Fruit fly (Drosophila melanogaster): Measurements from ENCODE around the gene Yp3.

Gene Yp3

DNA sequence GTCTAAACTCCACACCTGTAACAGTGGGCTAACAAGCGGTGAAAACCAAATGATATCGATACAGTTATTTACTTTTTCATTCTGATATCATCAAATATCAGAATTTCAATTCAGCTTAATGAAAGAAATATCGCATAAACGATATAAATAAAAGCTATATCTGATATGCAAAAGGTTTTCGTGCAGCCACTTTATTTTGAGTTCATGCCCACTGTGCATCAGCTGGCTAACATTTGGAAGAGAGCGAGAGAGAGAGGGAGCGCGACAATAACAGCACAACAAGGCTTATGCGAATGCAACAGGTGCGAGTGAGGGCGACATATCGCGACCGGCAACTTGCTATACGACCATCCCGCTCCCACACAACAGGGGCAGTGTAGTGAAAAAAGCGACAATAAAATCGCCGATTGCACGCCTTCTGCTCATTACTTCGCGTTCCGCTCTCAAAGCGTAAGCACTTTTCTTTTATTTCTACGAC is 19.9 kb upstream of the Yp3 start, which contains the start of gene CG11151 (continued):
- TF ChIP-seq Poxn (GFP tag; IDR thresholded peaks at IDR 0.05) (peak; percentile 86), CG10274 (GFP tag; optimal IDR thresholded peaks at IDR 0.05) (peak; percentile 86), Fer2 (tag; optimal IDR thresholded peaks at IDR 0.05) (peak; percentile 93), jing (GFP tag; optimal IDR thresholded peaks at IDR 0.05) (peak; percentile 94), CG10979 (tag; optimal IDR thresholded peaks at IDR 0.05) (peak; percentile 96), gro (GFP tag; optimal IDR thresholded peaks at IDR 0.05) (peak; percentile 97), MESR4 (GFP tag; optimal IDR thresholded peaks at IDR 0.05) (peak; percentile 51), CG7928 (GFP tag; optimal IDR thresholded peaks at IDR 0.05) (peak; percentile 77), NC2α (GFP tag; optimal IDR thresholded peaks at IDR 0.05) (peak; percentile 96), emc (GFP tag; optimal IDR thresholded peaks at IDR 0.05) (peak; percentile 88), CG2116 (GFP tag; optimal IDR thresholded peaks at IDR 0.05) (peak; percentile 81), sqz (GFP tag; optimal IDR thresholded peaks at IDR 0.05) (peak; percentile 93), CG3163 (GFP tag; optimal IDR thresholded peaks at IDR 0.05) (peak; percentile 88), Atf3 (GFP tag; optimal IDR thresholded peaks at IDR 0.05) (peak; percentile 95), Deaf1 (tag; optimal IDR thresholded peaks at IDR 0.05) (peak; percentile 82), aop (GFP tag; IDR thresholded peaks at IDR 0.05) (peak; percentile 72), CG11398 (GFP tag; optimal IDR thresholded peaks at IDR 0.05) (peak; percentile 97), CG7987 (GFP tag; optimal IDR thresholded peaks at IDR 0.05) (peak; percentile 91), lab (GFP tag; optimal IDR thresholded peaks at IDR 0.05) (peak; percentile 98), Sry-δ (GFP tag; optimal IDR thresholded peaks at IDR 0.05) (peak; percentile 70), Mes4 (GFP tag; optimal IDR thresholded peaks at IDR 0.05) (peak; percentile 95), scrt (GFP tag; optimal IDR thresholded peaks at IDR 0.05) (peak; percentile 94), HLH3B (GFP tag; IDR thresholded peaks at IDR 0.05) (peak; percentile 95), CG12769 (tag; optimal IDR thresholded peaks at IDR 0.05) (peak; percentile 98), Fer1 (GFP tag; optimal IDR thresholded peaks at IDR 0.05) (peak; percentile 98), nerfin-1 (tag; optimal IDR thresholded peaks at IDR 0.05) (peak; percentile 94), CG13624 (GFP tag; optimal IDR thresholded peaks at IDR 0.05) (peak; percentile 95), NK7.1 (GFP tag; optimal IDR thresholded peaks at IDR 0.05) (peak; percentile 93), CG6689 (GFP tag; IDR thresholded peaks at IDR 0.05) (peak; percentile 95), so (GFP tag; IDR thresholded peaks at IDR 0.05) (peak; percentile 96), CG16813 (GFP tag; IDR thresholded peaks at IDR 0.05; ENCODE audit: partially characterized antibody) (peak; percentile 61; the same call in 2 of the 3 replicates), Scr (GFP tag; IDR thresholded peaks at IDR 0.05; ENCODE audit: partially characterized antibody) (peak; percentile 58), ro (GFP tag; IDR thresholded peaks at IDR 0.05) (peak; percentile 76), CG1647 (GFP tag; optimal IDR thresholded peaks at IDR 0.05) (peak; percentile 95), Jarid2 (GFP tag; optimal IDR thresholded peaks at IDR 0.05) (peak; percentile 78), vfl (GFP tag; optimal IDR thresholded peaks at IDR 0.05) (peak; percentile 95), CG12391 (tag; optimal IDR thresholded peaks at IDR 0.05) (peak; percentile 98), CG17328 (GFP tag; IDR thresholded peaks at IDR 0.05) (peak; percentile 96), CG14050 (GFP tag; IDR thresholded peaks at IDR 0.05) (peak; percentile 94), NfI (GFP tag; optimal IDR thresholded peaks at IDR 0.05) (peak; percentile 96), CG1832 (GFP tag; optimal IDR thresholded peaks at IDR 0.05) (peak; percentile 96), kah (GFP tag; optimal IDR thresholded peaks at IDR 0.05) (peak; percentile 94), grn (GFP tag; optimal IDR thresholded peaks at IDR 0.05) (peak; percentile 64), Sox100B (GFP tag; optimal IDR thresholded peaks at IDR 0.05) (peak; percentile 94), PHDP (tag; optimal IDR thresholded peaks at IDR 0.05) (peak; percentile 98), CG11247 (GFP tag; IDR thresholded peaks at IDR 0.05) (peak; percentile 89), schlank (tag; optimal IDR thresholded peaks at IDR 0.05) (peak; percentile 96), dysf (GFP tag; IDR thresholded peaks at IDR 0.05) (peak; percentile 96), Ssrp (tag; optimal IDR thresholded peaks at IDR 0.05) (peak; percentile 96), btn (GFP tag; optimal IDR thresholded peaks at IDR 0.05) (peak; percentile 95)
